Worm (Caenorhabditis elegans): Measurements from ENCODE around the gene nduv-2.

The nduv-2 gene

DNA sequence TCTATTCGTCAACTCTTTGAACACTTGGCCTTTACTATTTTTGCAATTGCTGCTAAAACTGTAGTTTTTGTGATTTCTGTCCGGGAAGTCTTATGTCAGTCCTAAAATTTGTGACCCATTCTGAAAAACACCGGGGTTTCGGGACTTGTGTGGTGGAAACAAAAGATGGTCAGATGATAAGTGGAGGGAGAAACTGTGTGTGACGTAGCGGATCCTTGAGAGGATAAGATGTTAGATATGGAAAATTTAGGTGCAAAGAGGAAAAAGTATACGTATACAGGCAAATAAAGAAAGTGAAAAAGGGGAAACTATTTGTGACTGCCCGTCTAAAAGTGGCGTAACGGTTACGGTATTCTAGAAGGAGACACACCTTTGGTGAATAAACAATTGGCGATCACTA lies 11.0 kb upstream of the nduv-2 start:
- no peak for TF ChIP-seq daf-19 (GFP tag; conservative IDR thresholded peaks at IDR 0.05)
- no peak for TF ChIP-seq zag-1 (tag; optimal IDR thresholded peaks at IDR 0.05)
- no peak for TF ChIP-seq F49E8.2 (tag; optimal IDR thresholded peaks at IDR 0.05; ENCODE audit: borderline replicate concordance)
- TF ChIP-seq D1046.2 (GFP tag; IDR thresholded peaks at IDR 0.05) = no peak
- TF ChIP-seq T20F7.1 (GFP tag; optimal IDR thresholded peaks at IDR 0.05) = no peak
- no peak for TF ChIP-seq lin-13 (GFP tag; optimal IDR thresholded peaks at IDR 0.05)
- TF ChIP-seq F26F4.8 (GFP tag; conservative IDR thresholded peaks at IDR 0.05) = no peak
- no peak for TF ChIP-seq mxl-3 (GFP tag; optimal IDR thresholded peaks at IDR 0.05)
- TF ChIP-seq pha-4 (GFP tag; IDR thresholded peaks at IDR 0.05) = no peak
- no peak for TF ChIP-seq pha-4 (tag; optimal IDR thresholded peaks at IDR 0.05)

DNA sequence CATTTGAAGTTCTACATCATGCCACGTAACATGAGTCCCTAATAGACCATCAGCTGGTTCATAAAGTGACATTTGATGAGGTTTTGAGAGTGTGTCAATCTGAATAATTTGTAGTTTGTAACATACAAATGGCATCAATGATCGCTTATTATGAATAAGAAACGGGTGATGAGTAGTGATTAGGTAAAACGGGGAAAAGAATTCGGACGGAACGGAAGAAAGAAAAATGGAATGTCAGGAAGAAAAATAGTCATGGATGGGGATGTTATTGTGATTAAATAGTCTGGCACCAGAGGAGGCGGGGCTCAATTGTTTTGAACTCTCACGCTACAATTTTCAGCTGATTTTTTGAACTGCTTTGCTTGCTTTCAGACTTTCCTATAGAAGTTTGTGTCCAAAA lies 8.8 kb upstream of the nduv-2 start, which contains the start of gene H37A05.2:
TSS of gene H37A05.2 (minus strand) at position 101 of the 400 bp plus-strand sequence.
- TF ChIP-seq daf-8 (GFP tag; IDR thresholded peaks at IDR 0.05) = no peak
- TF ChIP-seq pqm-1 (tag; optimal IDR thresholded peaks at IDR 0.05) = no peak
- no peak for TF ChIP-seq lin-39 (tag; optimal IDR thresholded peaks at IDR 0.05)
- no peak for TF ChIP-seq daf-16 (GFP tag; optimal IDR thresholded peaks at IDR 0.05)
- no peak for TF ChIP-seq daf-16 (tag; optimal IDR thresholded peaks at IDR 0.05)
- no peak for TF ChIP-seq duxl-1 (tag; optimal IDR thresholded peaks at IDR 0.05; ENCODE audit: poor library complexity)
- TF ChIP-seq mes-2 (tag; optimal IDR thresholded peaks at IDR 0.05; ENCODE audit: poor library complexity, severe bottlenecking) = no peak
- TF ChIP-seq hlh-11 (tag; optimal IDR thresholded peaks at IDR 0.05) = no peak
- no peak for TF ChIP-seq snpc-1.2 (GFP tag; IDR thresholded peaks at IDR 0.05)
- no peak for TF ChIP-seq nhr-6 (tag; optimal IDR thresholded peaks at IDR 0.05)
- TF ChIP-seq gei-8 (GFP tag; optimal IDR thresholded peaks at IDR 0.05) = no peak
- TF ChIP-seq php-3 (GFP tag; IDR thresholded peaks at IDR 0.05) = no peak
- no peak for TF ChIP-seq mdt-29 (GFP tag; IDR thresholded peaks at IDR 0.05)
- TF ChIP-seq nhr-237 (tag; optimal IDR thresholded peaks at IDR 0.05) = no peak
- TF ChIP-seq lsy-2 (tag; optimal IDR thresholded peaks at IDR 0.05) = no peak
- TF ChIP-seq ztf-11 (tag; optimal IDR thresholded peaks at IDR 0.05) = no peak

DNA sequence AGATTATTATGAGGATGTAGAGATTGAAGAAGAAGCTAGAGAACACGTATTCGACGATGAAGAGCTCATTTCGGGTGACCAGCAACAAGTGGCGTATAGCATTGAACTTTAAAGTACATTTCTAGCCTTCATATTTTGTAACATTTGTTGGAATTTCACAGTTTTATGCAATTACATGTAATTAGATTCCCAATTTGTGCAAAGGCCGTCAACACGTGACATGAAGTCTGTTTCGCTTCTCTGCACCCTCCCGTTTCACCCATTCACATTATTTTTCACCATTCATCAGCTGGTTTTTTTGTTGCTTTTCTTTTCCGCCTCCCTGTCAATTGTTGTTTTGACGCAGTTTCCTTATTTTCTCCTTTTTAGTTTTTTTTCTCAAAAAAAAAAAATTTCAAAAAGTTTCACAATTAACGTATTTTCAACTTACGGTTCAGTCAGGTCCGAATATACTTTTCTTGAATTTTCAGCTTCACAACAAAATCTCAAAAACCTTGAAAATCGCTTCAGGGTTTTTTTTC lies 1.8 kb upstream of the nduv-2 start, which contains the start of gene sde-2:
TSS of gene sde-2 (plus strand) at position 471 of the 521 bp plus-strand sequence.
- TF ChIP-seq hlh-30 (tag; optimal IDR thresholded peaks at IDR 0.05; ENCODE audit: insufficient read depth) (peak; percentile 57), egl-27 (tag; optimal IDR thresholded peaks at IDR 0.05) (no peak), unc-62 (GFP tag; optimal IDR thresholded peaks at IDR 0.05 in 1 of 2) (peak in 1 of 2 experiments; percentile 53), unc-62 (tag; optimal IDR thresholded peaks at IDR 0.05) (no peak), ces-1 (GFP tag; optimal IDR thresholded peaks at IDR 0.05) (peak; percentile 45)

DNA sequence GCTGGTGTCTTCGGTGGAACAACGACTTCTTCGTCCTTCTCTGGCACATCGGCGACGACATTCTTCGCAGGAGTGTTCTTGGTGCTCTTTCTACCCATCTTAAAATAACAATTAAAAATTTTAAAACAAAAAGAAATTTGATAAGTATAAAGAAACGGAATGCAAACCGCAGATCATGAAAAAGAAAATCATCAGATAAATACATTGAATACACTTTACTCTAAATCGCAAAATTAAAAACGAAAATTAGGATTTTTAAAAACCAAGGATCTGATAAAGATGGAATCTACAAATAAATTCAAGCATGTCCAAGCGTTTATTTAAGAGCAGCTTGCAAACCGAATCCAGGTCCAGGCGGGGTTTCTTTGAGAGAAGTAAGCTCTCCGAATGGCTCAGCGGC lies 943 bp downstream of the nduv-2 start, which contains the start of gene F53F4.11:
TSS of gene F53F4.11 (minus strand) at position 101 of the 400 bp plus-strand sequence.
- TF ChIP-seq pha-4 (GFP tag; IDR thresholded peaks at IDR 0.05) (0 out of 2 replicates have a peak, but pooled peaks have one; percentile 16), pha-4 (tag; optimal IDR thresholded peaks at IDR 0.05) (no peak), ceh-32 (tag; optimal IDR thresholded peaks at IDR 0.05; ENCODE audit: poor library complexity) (no peak), lin-38 (GFP tag; IDR thresholded peaks at IDR 0.05) (peak; percentile 44; the same call in 1 of the 2 replicates), D1046.2 (GFP tag; IDR thresholded peaks at IDR 0.05) (no peak)

DNA sequence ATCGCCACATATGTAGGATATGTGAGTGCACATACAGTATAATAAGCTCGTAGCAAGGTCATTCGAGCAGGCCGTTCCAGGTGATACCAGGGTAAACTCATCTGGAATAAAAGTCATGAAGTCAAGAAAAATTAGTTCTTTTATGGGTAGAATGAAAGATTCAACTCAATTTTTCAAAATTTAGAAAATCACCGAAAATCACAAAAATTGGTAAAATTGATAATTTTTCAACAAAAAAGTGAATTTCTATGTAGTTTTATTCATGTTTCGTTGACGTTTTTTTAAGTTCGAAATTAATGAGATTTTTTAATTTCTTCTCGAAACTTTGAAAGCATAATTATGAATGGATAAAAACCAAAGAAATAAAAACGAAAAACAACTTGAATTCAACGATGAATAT lies 3.6 kb downstream of the nduv-2 start, which contains the start of gene F53F4.16:
TSS of gene F53F4.16 (minus strand) at position 101 of the 400 bp plus-strand sequence.
- TF ChIP-seq lin-1 (GFP tag; IDR thresholded peaks at IDR 0.05) (no peak), unc-62 (GFP tag; optimal IDR thresholded peaks at IDR 0.05 in 1 of 2) (peak in 1 of 2 experiments; percentile 54), unc-62 (tag; optimal IDR thresholded peaks at IDR 0.05) (no peak), daf-8 (GFP tag; IDR thresholded peaks at IDR 0.05) (no peak)

Measured in whole organism, L4 larva.